Worm (Caenorhabditis elegans) whole organism, early embryonic: Measurements from ENCODE around the gene wdr-31.

Experiments
- B0310.2 ChIP-seq: sonication (generic microtip); optimal IDR thresholded peaks from 2 replicates; lab custom pipeline; 2016; ENCODE audit warnings: mild to moderate bottlenecking, missing genetic modification characterization, missing compliant biosample characterization
- aly-1 ChIP-seq: sonication (generic microtip); optimal IDR thresholded peaks from 2 replicates; lab custom pipeline; 2016; ENCODE audit warnings: missing genetic modification characterization, missing compliant biosample characterization
- ama-1 ChIP-seq: fragments of 150-350 bp; optimal IDR thresholded peaks from 2 replicates; lab custom pipeline; 2014
- ceh-13 ChIP-seq: fragments of 200-800 bp; sonication (Bioruptor generic); optimal IDR thresholded peaks from 2 replicates; lab custom pipeline; 2018; ENCODE audit warnings: mild to moderate bottlenecking, missing genetic modification characterization, missing compliant biosample characterization
- ceh-36 ChIP-seq: sonication (generic microtip); optimal IDR thresholded peaks from 2 replicates; lab custom pipeline; 2016; ENCODE audit warnings: missing genetic modification characterization, inconsistent platforms, missing compliant biosample characterization
- flt-1 ChIP-seq: fragments of 200-800 bp; sonication (Bioruptor generic); IDR thresholded peaks from 2 replicates; pipeline ENCODE4 v1.3.6; 2022; ENCODE audit warnings: missing genetic modification characterization, missing compliant biosample characterization
- hmbx-1 ChIP-seq: sonication (generic microtip); optimal IDR thresholded peaks from 2 replicates; lab custom pipeline; 2016; ENCODE audit warnings: mild to moderate bottlenecking, missing genetic modification characterization, missing compliant biosample characterization
- hnd-1 ChIP-seq: sonication (generic microtip); optimal IDR thresholded peaks from 2 replicates; lab custom pipeline; 2016; ENCODE audit warnings: missing genetic modification characterization, missing compliant biosample characterization
- pes-1 ChIP-seq: fragments of 200-800 bp; sonication (Bioruptor generic); IDR thresholded peaks from 2 replicates; pipeline ENCODE4 v1.3.6; 2022; ENCODE audit warnings: missing genetic modification reagents, missing genetic modification characterization, missing compliant biosample characterization
- scrt-1 ChIP-seq: fragments of 200-800 bp; sonication (Bioruptor generic); IDR thresholded peaks from 2 replicates; pipeline ENCODE4 v1.3.6; 2022; ENCODE audit warnings: missing genetic modification characterization, missing compliant biosample characterization
- sea-1 ChIP-seq: fragments of 200-800 bp; sonication (Bioruptor generic); conservative IDR thresholded peaks from 2 replicates; pipeline ENCODE4 v1.3.6; 2022; ENCODE audit warnings: missing genetic modification characterization, missing compliant biosample characterization
- tbx-11 ChIP-seq: fragments of 200-800 bp; sonication (Bioruptor generic); IDR thresholded peaks from 2 replicates; pipeline ENCODE4 v1.3.6; 2022; ENCODE audit warnings: missing genetic modification characterization, missing compliant biosample characterization
- tbx-37 ChIP-seq: fragments of 200-800 bp; sonication (Bioruptor generic); conservative IDR thresholded peaks from 2 replicates; pipeline ENCODE4 v1.3.6; 2022; ENCODE audit warnings: missing genetic modification reagents, missing genetic modification characterization, missing compliant biosample characterization

DNA sequence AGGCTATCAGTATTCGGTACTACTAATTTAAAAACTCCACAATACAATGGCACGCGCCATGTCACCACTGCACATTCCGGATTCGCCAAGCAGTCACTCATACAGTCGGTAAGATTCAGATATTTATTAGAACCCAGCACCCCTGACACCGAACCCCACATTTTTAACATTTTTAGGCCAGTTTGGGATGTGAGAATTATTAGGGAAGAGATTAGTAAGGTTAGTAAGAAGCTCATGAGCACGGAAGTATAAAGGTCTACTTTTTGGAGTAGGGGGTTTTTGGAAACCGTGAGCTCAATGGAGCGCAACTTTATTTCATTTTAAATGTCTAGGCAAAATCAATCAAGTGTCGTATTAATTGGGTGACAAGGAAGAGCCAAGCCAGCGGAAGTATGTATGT, 22.9 kb upstream of the wdr-31 start, which contains the start of gene F29A7.8:
- TF ChIP-seq ama-1 (lab: Kevin White, UChicago) (no peak), pes-1 (GFP tag; lab: Robert Waterston, UW) (no peak), tbx-37 (GFP tag; lab: Robert Waterston, UW) (no peak), tbx-11 (GFP tag; lab: Robert Waterston, UW) (no peak), B0310.2 (tag; lab: Kevin White, UChicago) (no peak), hmbx-1 (tag; lab: Kevin White, UChicago) (no peak), sea-1 (GFP tag; lab: Robert Waterston, UW) (no peak), ceh-36 (tag; lab: Kevin White, UChicago) (no peak), flt-1 (GFP tag; lab: Robert Waterston, UW) (no peak), ceh-13 (no peak), scrt-1 (GFP tag; lab: Robert Waterston, UW) (no peak), aly-1 (tag; lab: Kevin White, UChicago) (no peak), hnd-1 (no peak)
